Worm (Caenorhabditis elegans) whole organism, L4/young adult: ENCODE measurements around the gene rer-1.

Source experiments
- W03F9.2 ChIP-seq: fragments of 150-350 bp; optimal IDR thresholded peaks from 2 replicates; lab custom pipeline; 2014; ENCODE audit warnings: missing biosample characterization, missing genetic modification characterization
- dao-5 ChIP-seq: sonication (generic microtip); optimal IDR thresholded peaks from 2 replicates; lab custom pipeline; 2016; ENCODE audit warnings: missing genotype, missing genetic modification characterization, moderate library complexity, missing compliant biosample characterization
- him-1 ChIP-seq: sonication (generic microtip); optimal IDR thresholded peaks from 2 replicates; lab custom pipeline; 2016; ENCODE audit warnings: missing genotype, missing genetic modification reagents, missing genetic modification characterization, missing compliant biosample characterization

The rer-1 gene

ce11 chrII:8845932-8846331 lies 34.8 kb downstream of the rer-1 start:
- TF ChIP-seq dao-5 (tag; lab: Kevin White, UChicago) (no peak), him-1 (tag; lab: Kevin White, UChicago) (no peak), W03F9.2 (no peak)

DNA sequence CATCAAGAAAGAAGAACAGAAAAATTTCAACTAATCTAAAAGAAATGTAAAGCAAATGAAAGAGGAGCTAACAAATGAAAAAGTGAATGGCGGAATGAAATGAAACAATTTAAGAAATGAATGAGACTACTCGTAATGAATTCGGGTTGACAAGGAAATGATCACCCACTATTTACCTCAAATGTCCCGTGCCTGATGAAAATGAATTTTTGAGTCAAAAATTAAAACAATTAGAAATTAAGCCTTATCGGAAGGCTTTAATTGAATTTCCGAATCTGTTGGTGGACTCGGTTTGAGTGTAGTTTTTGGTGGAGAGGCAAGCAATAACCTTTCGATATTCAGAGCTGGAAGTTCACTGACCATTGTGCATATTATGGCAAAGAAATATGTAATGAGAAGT lies 37.8 kb downstream of the rer-1 start:
- TF ChIP-seq dao-5 (tag; lab: Kevin White, UChicago) (no peak), W03F9.2 (no peak), him-1 (tag; lab: Kevin White, UChicago) (no peak)

DNA sequence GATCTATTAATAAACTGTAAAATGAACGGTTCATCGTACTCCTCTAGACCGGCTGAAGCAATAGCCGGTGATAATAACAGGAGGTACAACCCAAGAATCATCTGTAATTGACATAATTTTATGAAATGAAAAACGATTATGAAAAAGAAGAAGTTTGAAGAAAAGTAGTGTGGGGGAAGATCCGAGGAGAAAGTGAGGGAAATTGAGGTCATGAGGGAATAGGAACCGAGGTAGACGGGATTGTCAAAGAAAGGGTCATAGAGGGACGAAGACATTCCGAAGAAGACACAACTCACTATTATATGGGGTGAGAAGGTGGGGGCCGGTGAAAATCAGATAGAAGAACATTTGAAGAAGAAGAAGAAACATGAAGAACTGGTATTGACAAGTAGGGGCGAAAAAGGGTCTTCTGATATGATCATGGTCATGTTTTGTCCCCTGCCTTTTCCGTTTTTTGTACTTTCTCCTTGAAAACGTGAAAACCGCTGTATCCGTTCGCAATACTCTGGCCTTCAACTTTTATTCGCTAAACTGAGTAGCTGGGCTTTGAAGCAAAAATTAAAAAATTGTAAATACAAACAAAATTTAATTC lies 40.9 kb downstream of the rer-1 start, which contains the start of gene oac-46:
TSS of gene oac-46 (minus strand) at position 101 of the 592 bp plus-strand sequence.
- TF ChIP-seq dao-5 (tag; lab: Kevin White, UChicago) (no peak), him-1 (tag; lab: Kevin White, UChicago) (no peak), W03F9.2 (no peak)

DNA sequence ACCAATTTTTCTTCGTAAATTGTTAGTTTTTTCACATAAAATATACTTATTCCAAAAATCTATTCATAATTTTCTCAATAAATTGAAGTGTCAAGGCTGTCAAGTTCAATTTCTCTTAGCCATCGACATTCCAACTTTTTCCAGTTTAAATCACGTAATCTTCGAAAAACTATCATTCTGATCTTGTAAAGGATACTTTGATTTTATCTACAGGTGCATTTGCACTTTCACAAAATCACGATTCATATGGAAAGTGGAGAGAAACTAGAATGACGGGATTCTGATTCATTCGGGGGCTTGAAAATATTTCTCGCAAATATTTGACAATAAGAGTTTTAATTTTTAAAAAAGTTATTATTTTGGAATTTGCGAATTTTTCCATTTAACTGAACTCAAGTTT lies 42.1 kb downstream of the rer-1 start:
- no peak for TF ChIP-seq him-1 (tag; lab: Kevin White, UChicago)

ce11 chrII:8853960-8854359 lies 42.8 kb downstream of the rer-1 start:
- TF ChIP-seq dao-5 (tag; lab: Kevin White, UChicago) (no peak), W03F9.2 (no peak), him-1 (tag; lab: Kevin White, UChicago) (no peak)

DNA sequence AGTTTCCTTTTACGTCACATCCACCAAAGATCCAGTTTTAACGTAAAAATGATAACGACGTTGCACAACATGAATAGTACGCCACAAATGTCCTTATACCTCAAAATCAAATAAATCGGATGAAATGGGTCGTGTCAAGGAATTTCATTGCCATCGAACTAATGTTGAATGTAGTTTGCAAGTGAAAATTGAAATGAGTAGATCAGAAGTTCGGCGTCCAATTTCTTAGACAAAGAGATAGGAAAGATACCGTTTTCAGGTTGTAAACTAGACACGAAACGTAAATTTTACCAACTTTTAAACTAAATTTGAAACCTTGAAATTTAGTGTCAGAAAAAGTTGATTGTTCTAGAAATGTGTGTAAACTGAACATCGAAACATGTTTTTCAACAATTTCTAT lies 43.7 kb downstream of the rer-1 start:
- TF ChIP-seq him-1 (tag; lab: Kevin White, UChicago) = no peak
- no peak for TF ChIP-seq dao-5 (tag; lab: Kevin White, UChicago)
- TF ChIP-seq W03F9.2 = no peak

- TF ChIP-seq W03F9.2 (no peak), dao-5 (tag; lab: Kevin White, UChicago) (no peak), him-1 (tag; lab: Kevin White, UChicago) (no peak)
Observed at ce11 chrII:8856524-8856923, 45.4 kb downstream of the rer-1 start.

DNA sequence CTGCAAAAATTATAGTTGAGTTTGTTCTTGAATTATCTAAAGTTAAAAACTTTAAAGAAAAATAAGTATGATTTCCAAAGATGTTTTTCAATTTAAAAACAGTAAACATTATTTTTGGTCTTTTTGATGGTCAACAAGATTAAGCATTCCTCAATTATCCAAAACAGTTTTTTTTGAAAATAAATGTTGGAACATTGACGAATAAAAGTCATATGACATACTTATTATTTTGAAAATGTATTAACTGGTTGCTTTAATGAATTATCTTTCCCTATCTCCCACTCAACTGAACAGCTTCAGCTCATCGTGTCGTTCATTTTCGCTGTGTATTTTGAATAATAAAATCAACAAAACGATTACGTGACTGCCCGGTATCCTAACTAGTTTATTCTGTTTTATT lies 45.9 kb downstream of the rer-1 start:
- TF ChIP-seq W03F9.2 = no peak
- no peak for TF ChIP-seq dao-5 (tag; lab: Kevin White, UChicago)
- no peak for TF ChIP-seq him-1 (tag; lab: Kevin White, UChicago)

DNA sequence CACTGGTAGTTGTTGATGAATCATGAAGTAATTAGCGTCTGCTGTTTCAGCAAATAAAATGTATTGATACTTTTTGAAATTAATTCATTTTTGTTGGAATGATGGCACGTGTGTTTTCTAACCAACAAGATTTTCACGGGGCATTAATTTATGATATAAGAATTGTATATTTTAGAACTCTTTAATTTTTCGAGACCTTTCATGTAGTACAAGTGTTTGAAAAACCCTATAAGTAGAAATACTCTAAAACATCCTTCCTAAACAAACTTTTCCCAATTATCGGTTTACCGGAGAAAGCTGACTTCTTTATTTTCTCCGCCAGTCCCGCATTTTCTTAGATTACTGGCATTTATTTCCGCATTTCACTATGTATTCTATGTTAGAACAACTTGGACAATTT lies 48.4 kb downstream of the rer-1 start, which contains the start of gene snb-6:
TSS of gene snb-6 (minus strand) at position 101 of the 400 bp plus-strand sequence.
- TF ChIP-seq dao-5 (tag; lab: Kevin White, UChicago) (no peak), W03F9.2 (no peak), him-1 (tag; lab: Kevin White, UChicago) (no peak)
